Fruit fly (Drosophila melanogaster): ENCODE measurements around the gene CG14322.

The CG14322 gene

DNA sequence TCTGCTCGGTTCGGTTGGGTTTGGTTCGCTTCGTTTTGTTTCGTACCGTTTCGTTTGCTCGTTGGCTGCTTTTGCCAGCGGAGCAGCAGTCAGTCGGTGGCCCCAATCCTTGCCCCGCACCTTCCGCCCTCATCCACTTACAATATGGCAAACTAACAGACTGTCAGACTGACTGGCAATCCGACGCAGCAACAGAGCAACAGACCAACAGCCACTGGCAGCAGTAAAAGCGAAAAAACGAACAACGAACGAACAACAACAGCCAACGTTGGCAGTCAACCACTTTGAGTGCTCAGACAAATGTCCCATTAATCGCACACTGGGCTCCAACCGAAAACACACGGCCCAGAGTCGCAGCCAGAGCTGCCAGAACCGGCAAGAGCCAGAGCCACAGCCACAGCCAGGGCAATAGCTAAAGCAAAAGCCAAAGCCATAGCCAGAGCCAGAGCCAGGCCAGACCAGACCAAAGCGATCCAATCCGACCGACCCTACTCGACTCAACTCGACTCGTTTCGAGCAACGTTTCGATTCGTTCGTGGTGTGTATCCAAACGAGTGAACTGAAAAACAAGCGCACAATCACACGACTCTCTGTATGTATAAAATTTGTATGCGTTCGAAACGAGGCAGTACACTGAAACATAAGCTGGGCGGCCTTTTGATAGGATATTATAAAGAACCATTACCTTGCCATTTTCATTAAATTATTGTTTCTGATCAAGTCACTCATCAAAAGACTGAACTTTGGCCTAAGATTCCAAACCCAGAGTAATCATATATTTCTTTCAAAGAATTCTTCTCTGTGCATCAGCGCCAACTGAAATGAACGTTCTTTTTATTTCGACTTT is 56.4 kb downstream of the CG14322 start:
- peak; percentile 97 for TF ChIP-seq klu (GFP tag; IDR thresholded peaks at IDR 0.05)
- peak; percentile 99 for TF ChIP-seq Ada2b (GFP tag; IDR thresholded peaks at IDR 0.05)
- peak; percentile 95 for TF ChIP-seq Deaf1 (tag; optimal IDR thresholded peaks at IDR 0.05)
- TF ChIP-seq fd3F (GFP tag; optimal IDR thresholded peaks at IDR 0.05): peak; percentile 99
- TF ChIP-seq kni (GFP tag; optimal IDR thresholded peaks at IDR 0.05): peak; percentile 89
- peak; percentile 99 for TF ChIP-seq CG12942 (GFP tag; optimal IDR thresholded peaks at IDR 0.05)
- peak; percentile 93 for TF ChIP-seq aop (GFP tag; IDR thresholded peaks at IDR 0.05)
- no peak; the same call in 1 of the 2 replicates for TF ChIP-seq sna (GFP tag; IDR thresholded peaks at IDR 0.05; ENCODE audit: partially characterized antibody)
- TF ChIP-seq CG8089 (GFP tag; optimal IDR thresholded peaks at IDR 0.05): peak; percentile 99
- no peak for TF ChIP-seq eve (GFP tag; optimal IDR thresholded peaks at IDR 0.05)
- TF ChIP-seq CG15011 (GFP tag; optimal IDR thresholded peaks at IDR 0.05): peak; percentile 98
- TF ChIP-seq lov (optimal IDR thresholded peaks at IDR 0.05): no peak
- TF ChIP-seq lov (GFP tag; IDR thresholded peaks at IDR 0.05): peak; percentile 98
- TF ChIP-seq CG31365 (tag; optimal IDR thresholded peaks at IDR 0.05): peak; percentile 92
- TF ChIP-seq CG11504 (tag; optimal IDR thresholded peaks at IDR 0.05): peak; percentile 98
- TF ChIP-seq E2f2 (GFP tag; IDR thresholded peaks at IDR 0.05): peak; percentile 89
- peak; percentile 97 for TF ChIP-seq Usf (GFP tag; optimal IDR thresholded peaks at IDR 0.05)
- TF ChIP-seq MTF-1 (GFP tag; optimal IDR thresholded peaks at IDR 0.05; ENCODE audit: borderline replicate concordance): peak; percentile 96
- peak; percentile 95 for TF ChIP-seq CG10267 (tag; optimal IDR thresholded peaks at IDR 0.05)
- TF ChIP-seq vnd (GFP tag; IDR thresholded peaks at IDR 0.05; ENCODE audit: partially characterized antibody): no peak
- peak; percentile 99 for TF ChIP-seq disco-r (GFP tag; optimal IDR thresholded peaks at IDR 0.05)
- peak; percentile 100 for TF ChIP-seq Med (GFP tag)
- TF ChIP-seq ranshi (GFP tag; IDR thresholded peaks at IDR 0.05): peak; percentile 99
- TF ChIP-seq ewg (GFP tag; optimal IDR thresholded peaks at IDR 0.05): peak; percentile 98
- peak; percentile 97 for TF ChIP-seq rib (GFP tag; IDR thresholded peaks at IDR 0.05)
- TF ChIP-seq Blimp-1 (GFP tag; optimal IDR thresholded peaks at IDR 0.05): peak; percentile 98
- TF ChIP-seq CG3407 (GFP tag; optimal IDR thresholded peaks at IDR 0.05): peak; percentile 97
- TF ChIP-seq CG33557 (GFP tag; optimal IDR thresholded peaks at IDR 0.05): peak; percentile 88
- TF ChIP-seq yki (optimal IDR thresholded peaks at IDR 0.05): no peak
- TF ChIP-seq CG17186 (GFP tag; optimal IDR thresholded peaks at IDR 0.05): peak; percentile 92
- peak; percentile 97 for TF ChIP-seq CG6175 (GFP tag; IDR thresholded peaks at IDR 0.05)
- TF ChIP-seq CG2129 (GFP tag; IDR thresholded peaks at IDR 0.05; ENCODE audit: partially characterized antibody): no peak
- peak; percentile 99 for TF ChIP-seq CG14667 (GFP tag; IDR thresholded peaks at IDR 0.05)
- TF ChIP-seq Meics (GFP tag; optimal IDR thresholded peaks at IDR 0.05): peak; percentile 99
- peak; percentile 99 for TF ChIP-seq CG12219 (GFP tag; optimal IDR thresholded peaks at IDR 0.05)
- TF ChIP-seq sima (GFP tag; optimal IDR thresholded peaks at IDR 0.05): peak; percentile 98
- peak; percentile 99 for TF ChIP-seq Dip3 (GFP tag; optimal IDR thresholded peaks at IDR 0.05)
- no peak for TF ChIP-seq hth (optimal IDR thresholded peaks at IDR 0.05)
- peak; percentile 39; the same call in 1 of the 2 replicates for TF ChIP-seq CG13287 (GFP tag; IDR thresholded peaks at IDR 0.05; ENCODE audit: partially characterized antibody)
- TF ChIP-seq Hand (GFP tag; optimal IDR thresholded peaks at IDR 0.05): peak; percentile 97
- TF ChIP-seq CG4707 (GFP tag; optimal IDR thresholded peaks at IDR 0.05): peak; percentile 95
- TF ChIP-seq croc (GFP tag; conservative IDR thresholded peaks at IDR 0.05): peak; percentile 97
- peak; percentile 99 for TF ChIP-seq CG17328 (GFP tag; IDR thresholded peaks at IDR 0.05)
- peak; percentile 99 for TF ChIP-seq HHEX (GFP tag; optimal IDR thresholded peaks at IDR 0.05)
- peak; percentile 99 for TF ChIP-seq CHES-1-like (GFP tag; optimal IDR thresholded peaks at IDR 0.05)
- no peak for TF ChIP-seq Dll (GFP tag; IDR thresholded peaks at IDR 0.05; ENCODE audit: partially characterized antibody)
- TF ChIP-seq CG6272 (GFP tag; IDR thresholded peaks at IDR 0.05): peak; percentile 98
- peak; percentile 99 for TF ChIP-seq slp2 (GFP tag; optimal IDR thresholded peaks at IDR 0.05)
- peak; percentile 99 for TF ChIP-seq lilli (GFP tag; optimal IDR thresholded peaks at IDR 0.05)
